Worm (Caenorhabditis elegans) whole organism, late embryonic: ENCODE results near the gene mrpl-18.

Experiments used
- Y22D7AL.16 ChIP-seq: sonication (generic microtip); optimal IDR thresholded peaks from 2 replicates; lab custom pipeline; 2016; ENCODE audit warnings: missing genetic modification characterization, missing compliant biosample characterization
- ahr-1 ChIP-seq: sonication (generic microtip); optimal IDR thresholded peaks from 2 replicates; lab custom pipeline; 2016; ENCODE audit warnings: missing genetic modification characterization, missing compliant biosample characterization
- ama-1 ChIP-seq: fragments of 150-350 bp; optimal IDR thresholded peaks from 2 replicates; lab custom pipeline; 2014
- tbx-7 ChIP-seq: sonication (generic microtip); optimal IDR thresholded peaks from 2 replicates; lab custom pipeline; 2016; ENCODE audit warnings: missing genotype, missing genetic modification characterization, missing compliant biosample characterization
- unc-3 ChIP-seq, 2 experiments: fragments of 200-800 bp in 1 of 2; sonication (Bioruptor generic) in 1 of 2; sonication (generic microtip) in 1 of 2; conservative IDR thresholded peaks in 1 of 2; optimal IDR thresholded peaks in 1 of 2; 2 replicates each; pipeline versions ENCODE4 v1.3.6 to Lab custom; 2016 to 2022; ENCODE audit warnings: missing compliant biosample characterization in 2 of 2, missing genetic modification characterization in 2 of 2, missing genetic modification reagents in 1 of 2

DNA sequence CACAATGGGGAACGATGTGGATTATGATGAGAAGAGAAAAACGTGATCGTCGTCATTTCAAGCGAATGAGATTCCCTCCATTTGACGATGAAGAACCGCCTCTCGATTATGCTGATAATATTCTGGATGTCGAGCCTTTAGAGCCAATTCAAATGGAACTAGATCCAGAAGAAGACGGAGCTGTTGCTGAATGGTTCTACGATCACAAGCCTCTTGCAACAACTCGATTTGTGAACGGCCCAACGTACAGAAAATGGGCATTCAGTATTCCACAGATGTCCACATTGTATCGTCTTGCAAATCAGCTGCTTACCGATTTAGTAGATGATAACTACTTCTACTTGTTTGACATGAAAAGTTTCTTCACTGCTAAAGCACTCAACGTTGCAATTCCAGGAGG, 20.0 kb downstream of the mrpl-18 start:
- TF ChIP-seq Y22D7AL.16 (tag; lab: Kevin White, UChicago) (no peak), ahr-1 (tag; lab: Kevin White, UChicago) (no peak), unc-3 (GFP tag; conservative IDR thresholded peaks at IDR 0.05; lab: Robert Waterston, UW) (no peak), unc-3 (tag; optimal IDR thresholded peaks at IDR 0.05; lab: Kevin White, UChicago) (no peak), tbx-7 (tag; lab: Kevin White, UChicago) (no peak), ama-1 (no peak)
